Worm (Caenorhabditis elegans) whole organism, young adult: ENCODE measurements around the gene F41H8.2.
A peak's percentile ranks its signal among the peaks of the same experiment; 100 is the strongest.

Experiments used
- B0261.1 ChIP-seq: sonication (generic microtip); optimal IDR thresholded peaks from 2 replicates; lab custom pipeline; 2016; ENCODE audit warnings: mild to moderate bottlenecking, missing genetic modification characterization, moderate library complexity, missing compliant biosample characterization
- C06A6.2 ChIP-seq: fragments of 200-800 bp; sonication (Bioruptor generic); conservative IDR thresholded peaks from 2 replicates; pipeline ENCODE4 v1.3.6; 2022; ENCODE audit warnings: missing genetic modification characterization, missing compliant biosample characterization
- F33H1.4 ChIP-seq: fragments of 200-800 bp; sonication (Bioruptor generic); IDR thresholded peaks from 2 replicates; pipeline ENCODE4 v1.3.6; 2022; ENCODE audit warnings: missing genetic modification reagents, missing genetic modification characterization, missing compliant biosample characterization
- T26A5.8 ChIP-seq: sonication (generic microtip); optimal IDR thresholded peaks from 2 replicates; lab custom pipeline; 2016; ENCODE audit warnings: missing genetic modification characterization, missing compliant biosample characterization
- Y67H2A.10 ChIP-seq: fragments of 200-800 bp; sonication (Bioruptor generic); conservative IDR thresholded peaks from 2 replicates; pipeline ENCODE4 v1.3.6; 2022; ENCODE audit warnings: missing genetic modification reagents, missing genetic modification characterization, missing compliant biosample characterization
- Y79H2A.3 ChIP-seq: fragments of 200-800 bp; sonication (Bioruptor generic); conservative IDR thresholded peaks from 2 replicates; pipeline ENCODE4 v1.3.6; 2022; ENCODE audit warnings: missing genetic modification reagents, missing genetic modification characterization, missing compliant biosample characterization
- ZK185.1 ChIP-seq: sonication (generic microtip); optimal IDR thresholded peaks from 2 replicates; lab custom pipeline; 2016; ENCODE audit warnings: mild to moderate bottlenecking, missing genetic modification characterization, missing compliant biosample characterization; ENCODE audit not compliant: poor library complexity, severe bottlenecking
- ama-1 ChIP-seq, 3 experiments: fragments of 150-350 bp in 1 of 3; sonication (generic microtip) in 2 of 3; optimal IDR thresholded peaks; 2 replicates each; lab custom pipeline; 2014 to 2018; ENCODE audit warnings: missing biosample characterization in 2 of 3, missing genetic modification characterization in 2 of 3, missing genetic modification reagents in 2 of 3
- atf-7 ChIP-seq: sonication (generic microtip); optimal IDR thresholded peaks from 2 replicates; lab custom pipeline; 2017; ENCODE audit warnings: mild to moderate bottlenecking, missing genetic modification characterization, missing compliant biosample characterization
- athp-1 ChIP-seq: sonication (generic microtip); optimal IDR thresholded peaks from 2 replicates; lab custom pipeline; 2017; ENCODE audit warnings: mild to moderate bottlenecking, missing genetic modification characterization, missing compliant biosample characterization
- attf-3 ChIP-seq: fragments of 200-800 bp; sonication (Bioruptor generic); conservative IDR thresholded peaks from 2 replicates; pipeline ENCODE4 v1.3.6; 2022; ENCODE audit warnings: missing genetic modification reagents, missing genetic modification characterization, missing compliant biosample characterization
- attf-6 ChIP-seq: fragments of 200-800 bp; sonication (Bioruptor generic); IDR thresholded peaks from 2 replicates; pipeline ENCODE4 v1.3.6; 2022; ENCODE audit warnings: missing genetic modification reagents, missing genetic modification characterization, missing compliant biosample characterization
- ccch-3 ChIP-seq: fragments of 200-800 bp; sonication (Bioruptor generic); optimal IDR thresholded peaks from 2 replicates; lab custom pipeline; 2018; ENCODE audit warnings: mild to moderate bottlenecking, missing genetic modification characterization, missing compliant biosample characterization
- cebp-1 ChIP-seq, 2 experiments: fragments of 200-800 bp in 1 of 2; sonication (Bioruptor generic) in 1 of 2; sonication (generic microtip) in 1 of 2; IDR thresholded peaks in 1 of 2; optimal IDR thresholded peaks in 1 of 2; 2 replicates each; pipeline versions ENCODE4 v1.3.6 to Lab custom; 2017 to 2022; ENCODE audit warnings: missing compliant biosample characterization in 2 of 2, missing genetic modification characterization in 2 of 2, mild to moderate bottlenecking in 1 of 2, missing genetic modification reagents in 1 of 2, moderate library complexity in 1 of 2
- ceh-100 ChIP-seq: fragments of 200-800 bp; sonication (Bioruptor generic); IDR thresholded peaks from 2 replicates; pipeline ENCODE4 v1.3.6; 2022; ENCODE audit warnings: missing genetic modification reagents, missing genetic modification characterization, missing compliant biosample characterization
- ceh-58 ChIP-seq: fragments of 200-800 bp; sonication (Bioruptor generic); IDR thresholded peaks from 2 replicates; pipeline ENCODE4 v1.3.6; 2022; ENCODE audit warnings: missing genetic modification characterization, missing compliant biosample characterization
- chd-7 ChIP-seq: sonication (generic microtip); optimal IDR thresholded peaks from 2 replicates; lab custom pipeline; 2016; ENCODE audit warnings: mild to moderate bottlenecking, missing genetic modification characterization, moderate library complexity, missing compliant biosample characterization
- dpff-1 ChIP-seq: sonication (generic microtip); optimal IDR thresholded peaks from 2 replicates; lab custom pipeline; 2017; ENCODE audit warnings: mild to moderate bottlenecking, missing genetic modification characterization, missing compliant biosample characterization
- efl-1 ChIP-seq: fragments of 150-350 bp; optimal IDR thresholded peaks from 2 replicates; lab custom pipeline; 2014; ENCODE audit warnings: missing biosample characterization, missing genetic modification reagents, missing genetic modification characterization
- egl-44 ChIP-seq: fragments of 200-800 bp; sonication (Bioruptor generic); IDR thresholded peaks from 2 replicates; pipeline ENCODE4 v1.3.6; 2022; ENCODE audit warnings: missing genetic modification reagents, missing genetic modification characterization, missing compliant biosample characterization
- ekl-4 ChIP-seq: fragments of 200-800 bp; sonication (Bioruptor generic); IDR thresholded peaks from 2 replicates; pipeline ENCODE4 v1.3.6; 2022; ENCODE audit warnings: missing genetic modification reagents, missing genetic modification characterization, missing compliant biosample characterization
- hlh-26 ChIP-seq: fragments of 200-800 bp; sonication (Bioruptor generic); conservative IDR thresholded peaks from 2 replicates; pipeline ENCODE4 v1.3.6; 2022; ENCODE audit warnings: missing genetic modification reagents, missing genetic modification characterization, missing compliant biosample characterization
- hrde-1 ChIP-seq: sonication (generic microtip); optimal IDR thresholded peaks from 2 replicates; lab custom pipeline; 2016; ENCODE audit warnings: missing genetic modification characterization, mild to moderate bottlenecking, missing compliant biosample characterization, moderate library complexity, missing genotype, missing genetic modification reagents, borderline replicate concordance
- let-526 ChIP-seq: fragments of 200-800 bp; sonication (Bioruptor generic); IDR thresholded peaks from 2 replicates; pipeline ENCODE4 v1.3.6; 2022; ENCODE audit warnings: missing genetic modification reagents, missing genetic modification characterization, missing compliant biosample characterization
- lin-35 ChIP-seq, 3 experiments: fragments of 150-350 bp in 2 of 3; sonication (generic microtip) in 1 of 3; optimal IDR thresholded peaks; 2 replicates each; lab custom pipeline; 2014 to 2018; ENCODE audit warnings: missing biosample characterization in 3 of 3, missing genetic modification characterization in 3 of 3, missing genetic modification reagents in 3 of 3
- lir-1 ChIP-seq: fragments of 200-800 bp; sonication (Bioruptor generic); conservative IDR thresholded peaks from 2 replicates; pipeline ENCODE4 v1.3.6; 2022; ENCODE audit warnings: missing genetic modification reagents, missing genetic modification characterization, missing compliant biosample characterization
- lsl-1 ChIP-seq: fragments of 200-800 bp; sonication (Bioruptor generic); optimal IDR thresholded peaks from 2 replicates; lab custom pipeline; 2018; ENCODE audit warnings: mild to moderate bottlenecking, missing genetic modification characterization, moderate library complexity, missing compliant biosample characterization
- madf-3 ChIP-seq: fragments of 200-800 bp; sonication (Bioruptor generic); IDR thresholded peaks from 2 replicates; pipeline ENCODE4 v1.3.6; 2022; ENCODE audit warnings: missing genetic modification reagents, missing genetic modification characterization, missing compliant biosample characterization
- madf-6 ChIP-seq: fragments of 200-800 bp; sonication (Bioruptor generic); IDR thresholded peaks from 2 replicates; pipeline ENCODE4 v1.3.6; 2022; ENCODE audit warnings: missing genetic modification reagents, missing genetic modification characterization, missing compliant biosample characterization
- mel-28 ChIP-seq: sonication (generic microtip); optimal IDR thresholded peaks from 2 replicates; lab custom pipeline; 2016; ENCODE audit warnings: borderline replicate concordance, mild to moderate bottlenecking, missing genetic modification characterization, missing compliant biosample characterization
- mxl-1 ChIP-seq: sonication (generic microtip); optimal IDR thresholded peaks from 2 replicates; lab custom pipeline; 2016; ENCODE audit warnings: missing genetic modification characterization, missing compliant biosample characterization
- nfya-1 ChIP-seq: sonication (generic microtip); optimal IDR thresholded peaks from 2 replicates; lab custom pipeline; 2017; ENCODE audit warnings: antibody characterized with exemption, missing compliant biosample characterization, missing genetic modification characterization, borderline replicate concordance; ENCODE audit not compliant: insufficient read depth
- rec-8 ChIP-seq, 2 experiments: sonication (generic microtip); optimal IDR thresholded peaks; 2 replicates each; lab custom pipeline; 2016; ENCODE audit warnings: mild to moderate bottlenecking in 2 of 2, missing genetic modification characterization in 2 of 2, missing genetic modification reagents in 2 of 2, missing genotype in 2 of 2, missing biosample characterization in 1 of 2, missing compliant biosample characterization in 1 of 2, moderate library complexity in 1 of 2
- repo-1 ChIP-seq: sonication (generic microtip); optimal IDR thresholded peaks from 2 replicates; lab custom pipeline; 2017; ENCODE audit warnings: mild to moderate bottlenecking, missing genetic modification characterization, missing compliant biosample characterization
- rpc-1 ChIP-seq, 2 experiments: fragments of 150-350 bp in 1 of 2; sonication (generic microtip) in 1 of 2; optimal IDR thresholded peaks; 2 replicates each; lab custom pipeline; 2014 to 2018; ENCODE audit warnings: missing biosample characterization in 1 of 2, missing genetic modification characterization in 1 of 2, missing genetic modification reagents in 1 of 2, missing genotype in 1 of 2
- sea-2 ChIP-seq: fragments of 200-800 bp; sonication (Bioruptor generic); IDR thresholded peaks from 2 replicates; pipeline ENCODE4 v1.3.6; 2022; ENCODE audit warnings: missing genetic modification characterization, missing compliant biosample characterization
- snpc-3.4 ChIP-seq: sonication (generic microtip); optimal IDR thresholded peaks from 2 replicates; lab custom pipeline; 2017; ENCODE audit warnings: missing genetic modification characterization, mild to moderate bottlenecking, missing compliant biosample characterization, antibody characterized with exemption, moderate library complexity, missing genotype, missing genetic modification reagents
- tbx-9 ChIP-seq: sonication (generic microtip); optimal IDR thresholded peaks from 2 replicates; lab custom pipeline; 2016; ENCODE audit warnings: borderline replicate concordance, missing genetic modification characterization, inconsistent platforms, missing compliant biosample characterization
- tlf-1 ChIP-seq: fragments of 200-800 bp; sonication (Bioruptor generic); optimal IDR thresholded peaks from 2 replicates; lab custom pipeline; 2018; ENCODE audit warnings: mild to moderate bottlenecking, missing genetic modification characterization, missing compliant biosample characterization
- unc-130 ChIP-seq: sonication (generic microtip); optimal IDR thresholded peaks from 2 replicates; lab custom pipeline; 2016; ENCODE audit warnings: missing genetic modification reagents, missing genetic modification characterization, missing compliant biosample characterization
- xnd-1 ChIP-seq: sonication (generic microtip); optimal IDR thresholded peaks from 2 replicates; lab custom pipeline; 2016; ENCODE audit warnings: missing genotype, missing genetic modification reagents, missing genetic modification characterization, missing compliant biosample characterization
- zfh-2 ChIP-seq: fragments of 200-800 bp; sonication (Bioruptor generic); conservative IDR thresholded peaks from 2 replicates; pipeline ENCODE4 v1.3.6; 2022; ENCODE audit warnings: missing genetic modification reagents, missing genetic modification characterization, missing compliant biosample characterization
- ztf-18 ChIP-seq: sonication (generic microtip); optimal IDR thresholded peaks from 2 replicates; lab custom pipeline; 2016; ENCODE audit warnings: missing genotype, mild to moderate bottlenecking, missing genetic modification characterization, missing compliant biosample characterization

The F41H8.2 gene

DNA sequence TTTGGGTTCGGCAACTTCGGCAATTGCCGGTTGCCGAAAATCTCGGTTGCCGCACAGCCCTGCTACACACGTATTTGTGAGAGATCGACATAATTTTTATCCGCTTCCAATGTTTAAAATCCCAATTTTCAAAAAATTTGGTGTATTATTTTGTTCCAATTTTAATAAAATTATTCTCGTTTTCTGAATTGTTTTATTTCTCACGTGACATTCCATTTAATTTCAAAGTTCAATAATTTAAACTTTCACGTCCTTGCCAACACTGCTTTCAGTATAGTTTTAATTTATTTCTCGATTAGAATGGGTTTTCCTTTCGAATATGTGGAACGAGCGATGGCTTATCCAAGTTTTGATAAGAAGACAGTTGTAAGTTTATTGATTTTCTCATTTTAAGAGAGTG lies 30.4 kb downstream of the F41H8.2 start, which contains the start of gene K09C6.2:
Gene K09C6.2 (plus strand): TSS at position 301 of the 400 bp plus-strand sequence.
- TF ChIP-seq mel-28 (tag; lab: Kevin White, UChicago) (no peak), sea-2 (no peak), hlh-26 (no peak), cebp-1 (GFP tag; IDR thresholded peaks at IDR 0.05; lab: Robert Waterston, UW) (no peak), cebp-1 (tag; optimal IDR thresholded peaks at IDR 0.05; lab: Kevin White, UChicago) (no peak), let-526 (GFP tag; lab: Robert Waterston, UW) (no peak), rec-8 (tag; optimal IDR thresholded peaks at IDR 0.05; lab: Kevin White, UChicago) (no peak), madf-6 (GFP tag; lab: Robert Waterston, UW) (no peak), ztf-18 (tag; lab: Kevin White, UChicago) (no peak), ceh-58 (GFP tag; lab: Robert Waterston, UW) (no peak)
- TF ChIP-seq, all 124 proteins: peak for 0

DNA sequence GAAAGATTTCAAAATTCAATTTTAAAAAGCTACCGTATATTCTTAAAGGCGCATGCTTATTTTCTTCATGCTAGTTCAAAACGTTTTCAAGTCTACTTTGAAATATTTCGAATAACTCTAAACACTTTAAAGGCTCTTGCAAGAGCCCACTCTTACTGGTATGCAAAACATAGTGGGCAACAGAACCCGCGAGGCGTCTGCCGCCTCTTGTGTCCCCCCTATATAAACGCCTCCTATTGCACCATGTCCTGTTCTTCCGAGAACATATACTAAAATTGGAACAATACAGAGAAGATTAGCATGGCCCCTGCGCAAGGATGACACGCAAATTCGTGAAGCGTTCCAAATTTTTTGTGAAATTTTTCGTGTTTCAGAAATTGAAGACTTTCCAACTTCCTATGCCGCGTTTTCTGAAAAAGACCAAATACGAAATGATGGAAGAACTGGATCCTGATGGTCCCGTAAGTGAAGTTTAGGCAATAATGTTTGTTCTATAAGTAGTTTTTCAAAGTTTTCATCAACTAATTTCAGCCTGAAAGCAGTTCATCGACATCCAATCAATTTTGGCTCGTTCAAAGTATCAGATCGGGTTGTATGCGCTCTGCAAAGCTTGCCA lies 32.8 kb downstream of the F41H8.2 start:
- TF ChIP-seq ZK185.1 (no peak), atf-7 (no peak), chd-7 (tag; lab: Kevin White, UChicago) (no peak), nfya-1 (tag; lab: Kevin White, UChicago) (no peak), B0261.1 (peak; percentile 55), lir-1 (GFP tag; lab: Robert Waterston, UW) (no peak), hrde-1 (tag; lab: Kevin White, UChicago) (no peak), xnd-1 (tag; lab: Kevin White, UChicago) (peak; percentile 32), unc-130 (no peak), zfh-2 (GFP tag; lab: Robert Waterston, UW) (no peak), attf-3 (no peak), lin-35 (GFP tag; optimal IDR thresholded peaks at IDR 0.05; lab: Kevin White, UChicago) (no peak), dpff-1 (no peak), ama-1 (optimal IDR thresholded peaks at IDR 0.05; lab: Kevin White, UChicago) (no peak), ama-1 (GFP tag; optimal IDR thresholded peaks at IDR 0.05; lab: Kevin White, UChicago) (no peak), lsl-1 (peak; percentile 7), attf-6 (GFP tag; lab: Robert Waterston, UW) (0 out of 2 replicates have a peak, but pooled peaks have one; percentile 31), athp-1 (tag; lab: Kevin White, UChicago) (no peak), mel-28 (tag; lab: Kevin White, UChicago) (no peak), tlf-1 (GFP tag; lab: Kevin White, UChicago) (no peak), madf-3 (GFP tag; lab: Robert Waterston, UW) (no peak), ekl-4 (peak; percentile 38; the same call in 1 of the 2 replicates), ccch-3 (GFP tag; lab: Kevin White, UChicago) (no peak), repo-1 (tag; lab: Kevin White, UChicago) (no peak), tbx-9 (tag; lab: Kevin White, UChicago) (no peak), ceh-100 (GFP tag; lab: Robert Waterston, UW) (peak; percentile 46; the same call in 1 of the 2 replicates), snpc-3.4 (tag; lab: Kevin White, UChicago) (peak; percentile 86), T26A5.8 (tag; lab: Kevin White, UChicago) (no peak), efl-1 (GFP tag; lab: Kevin White, UChicago) (no peak), F33H1.4 (GFP tag; lab: Robert Waterston, UW) (0 out of 2 replicates have a peak, but pooled peaks have one; percentile 17), egl-44 (GFP tag; lab: Robert Waterston, UW) (0 out of 2 replicates have a peak, but pooled peaks have one; percentile 36), mxl-1 (peak; percentile 32), hlh-26 (no peak), Y79H2A.3 (GFP tag; lab: Robert Waterston, UW) (no peak), Y67H2A.10 (GFP tag; lab: Robert Waterston, UW) (no peak), rpc-1 (optimal IDR thresholded peaks at IDR 0.05; lab: Kevin White, UChicago) (peak; percentile 54), rpc-1 (tag; optimal IDR thresholded peaks at IDR 0.05; lab: Kevin White, UChicago) (peak; percentile 74), C06A6.2 (GFP tag; lab: Robert Waterston, UW) (no peak)
